Worm (Caenorhabditis elegans): ENCODE results near the gene srv-27.

DNA sequence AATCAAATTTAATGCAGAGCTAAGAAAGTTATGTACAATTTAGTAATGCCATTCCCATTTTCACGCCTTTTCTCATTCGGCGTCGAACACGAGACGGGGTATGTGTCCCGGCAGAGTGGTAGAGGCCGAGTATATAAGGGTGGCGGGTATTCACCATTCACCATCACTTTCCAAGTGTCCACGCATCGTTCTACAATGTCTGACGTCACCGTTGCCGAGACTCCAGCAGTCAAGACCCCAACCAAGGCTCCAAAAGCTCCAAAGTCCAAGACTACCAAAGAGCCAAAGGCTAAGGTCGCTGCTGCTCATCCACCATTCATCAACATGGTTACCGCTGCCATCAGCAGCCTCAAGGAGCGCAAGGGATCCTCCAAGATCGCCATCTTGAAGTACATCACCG is 4.1 kb downstream of the srv-27 start, which contains the start of gene hil-2:
- TF ChIP-seq zag-1 (tag; optimal IDR thresholded peaks at IDR 0.05), result no peak
- TF ChIP-seq peb-1 (tag; optimal IDR thresholded peaks at IDR 0.05), result no peak
- TF ChIP-seq nhr-11 (tag; optimal IDR thresholded peaks at IDR 0.05), result no peak
- no peak for TF ChIP-seq lsy-2 (tag; optimal IDR thresholded peaks at IDR 0.05)
- no peak for TF ChIP-seq nhr-77 (tag; optimal IDR thresholded peaks at IDR 0.05)
- TF ChIP-seq nhr-237 (tag; optimal IDR thresholded peaks at IDR 0.05), result no peak
- no peak for TF ChIP-seq aly-2 (tag; optimal IDR thresholded peaks at IDR 0.05)
- no peak for TF ChIP-seq fos-1 (tag; optimal IDR thresholded peaks at IDR 0.05)
- no peak for TF ChIP-seq nhr-12 (tag; optimal IDR thresholded peaks at IDR 0.05)
- no peak for TF ChIP-seq ztf-11 (tag; optimal IDR thresholded peaks at IDR 0.05)
- TF ChIP-seq unc-62 (GFP tag; optimal IDR thresholded peaks at IDR 0.05), result no peak
- no peak for TF ChIP-seq nhr-21 (tag; optimal IDR thresholded peaks at IDR 0.05)
- no peak for TF ChIP-seq lin-13 (GFP tag; optimal IDR thresholded peaks at IDR 0.05)
- no peak for TF ChIP-seq lin-11 (tag; optimal IDR thresholded peaks at IDR 0.05)
